Fruit fly (Drosophila melanogaster) whole organism, adult: ENCODE results near the gene CG9986.

Source experiments
- CG11617 ChIP-seq: fragments of 200-800 bp; sonication (Bioruptor generic); optimal IDR thresholded peaks from 2 replicates; lab custom pipeline; 2017; ENCODE audit warnings: mild to moderate bottlenecking, missing biosample characterization, missing genetic modification reagents, missing genetic modification characterization
- CG12768 ChIP-seq: fragments of 200-800 bp; sonication (Bioruptor generic); optimal IDR thresholded peaks from 2 replicates; lab custom pipeline; 2017; ENCODE audit warnings: missing biosample characterization, missing genetic modification characterization, mild to moderate bottlenecking, moderate library complexity, missing genetic modification reagents
- CG14711 ChIP-seq: fragments of 200-800 bp; sonication (Bioruptor generic); optimal IDR thresholded peaks from 2 replicates; lab custom pipeline; 2018; ENCODE audit warnings: missing biosample characterization, mild to moderate bottlenecking, missing genetic modification characterization, moderate library complexity
- CG1620 ChIP-seq: fragments of 200-800 bp; sonication (Bioruptor generic); optimal IDR thresholded peaks from 2 replicates; lab custom pipeline; 2016; ENCODE audit warnings: missing biosample characterization, missing genetic modification characterization
- CG33017 ChIP-seq: fragments of 200-800 bp; sonication (Bioruptor generic); optimal IDR thresholded peaks from 2 replicates; lab custom pipeline; 2018; ENCODE audit warnings: missing biosample characterization, mild to moderate bottlenecking, missing genetic modification characterization, moderate library complexity
- CG5204 ChIP-seq: fragments of 200-800 bp; sonication (Bioruptor generic); optimal IDR thresholded peaks from 2 replicates; lab custom pipeline; 2016; ENCODE audit warnings: missing biosample characterization, missing genetic modification characterization
- CG7045 ChIP-seq: fragments of 200-800 bp; sonication (Bioruptor generic); optimal IDR thresholded peaks from 2 replicates; lab custom pipeline; 2017; ENCODE audit warnings: missing biosample characterization, mild to moderate bottlenecking, missing genetic modification characterization
- CG7101 ChIP-seq: fragments of 200-800 bp; sonication (Bioruptor generic); optimal IDR thresholded peaks from 2 replicates; lab custom pipeline; 2018; ENCODE audit warnings: missing biosample characterization, mild to moderate bottlenecking, missing genetic modification characterization, moderate library complexity
- Clk ChIP-seq: fragments of 200-800 bp; sonication (Bioruptor generic); optimal IDR thresholded peaks from 2 replicates; lab custom pipeline; 2017; ENCODE audit warnings: missing biosample characterization, missing genetic modification characterization
- Crg-1 ChIP-seq: fragments of 200-800 bp; sonication (Bioruptor generic); optimal IDR thresholded peaks from 2 replicates; lab custom pipeline; 2016; ENCODE audit warnings: missing biosample characterization, missing genetic modification characterization
- Hr96 ChIP-seq: fragments of 200-800 bp; sonication (Bioruptor generic); optimal IDR thresholded peaks from 2 replicates; lab custom pipeline; 2016; ENCODE audit warnings: missing biosample characterization, missing genetic modification characterization
- Mnt ChIP-seq: fragments of 200-800 bp; sonication (Bioruptor generic); optimal IDR thresholded peaks from 2 replicates; lab custom pipeline; 2016; ENCODE audit warnings: missing biosample characterization, mild to moderate bottlenecking, missing genetic modification characterization
- bab1 ChIP-seq: fragments of 200-800 bp; sonication (Bioruptor generic); optimal IDR thresholded peaks from 3 replicates; lab custom pipeline; 2019; ENCODE audit warnings: missing biosample characterization, mild to moderate bottlenecking, missing genetic modification characterization, moderate library complexity
- cic ChIP-seq: fragments of 200-800 bp; sonication (Bioruptor generic); optimal IDR thresholded peaks from 2 replicates; lab custom pipeline; 2017; ENCODE audit warnings: missing biosample characterization, mild to moderate bottlenecking, missing genetic modification characterization, moderate library complexity
- cnc ChIP-seq, 2 experiments: fragments of >200 bp; optimal IDR thresholded peaks; 2 replicates each; lab custom pipeline; 2017
- kay ChIP-seq: fragments of 200-800 bp; sonication (Bioruptor generic); peaks from one replicate; lab custom pipeline; 2016; ENCODE audit warnings: missing biosample characterization, missing genetic modification characterization, borderline replicate concordance
- ovo ChIP-seq: fragments of 200-800 bp; sonication (Bioruptor generic); optimal IDR thresholded peaks from 2 replicates; lab custom pipeline; 2016; ENCODE audit warnings: missing biosample characterization, missing genetic modification characterization
- pad ChIP-seq: fragments of 200-800 bp; sonication (Bioruptor generic); optimal IDR thresholded peaks from 3 replicates; lab custom pipeline; 2017; ENCODE audit warnings: missing biosample characterization, missing genetic modification characterization, mild to moderate bottlenecking, moderate library complexity, missing genetic modification reagents
- tj ChIP-seq: fragments of 200-800 bp; sonication (Bioruptor generic); optimal IDR thresholded peaks from 3 replicates; lab custom pipeline; 2017; ENCODE audit warnings: missing biosample characterization, mild to moderate bottlenecking, missing genetic modification characterization, moderate library complexity
- toe ChIP-seq: fragments of 200-800 bp; sonication (Bioruptor generic); optimal IDR thresholded peaks from 2 replicates; lab custom pipeline; 2016; ENCODE audit warnings: missing biosample characterization, missing genetic modification characterization

CG9986 gene

DNA sequence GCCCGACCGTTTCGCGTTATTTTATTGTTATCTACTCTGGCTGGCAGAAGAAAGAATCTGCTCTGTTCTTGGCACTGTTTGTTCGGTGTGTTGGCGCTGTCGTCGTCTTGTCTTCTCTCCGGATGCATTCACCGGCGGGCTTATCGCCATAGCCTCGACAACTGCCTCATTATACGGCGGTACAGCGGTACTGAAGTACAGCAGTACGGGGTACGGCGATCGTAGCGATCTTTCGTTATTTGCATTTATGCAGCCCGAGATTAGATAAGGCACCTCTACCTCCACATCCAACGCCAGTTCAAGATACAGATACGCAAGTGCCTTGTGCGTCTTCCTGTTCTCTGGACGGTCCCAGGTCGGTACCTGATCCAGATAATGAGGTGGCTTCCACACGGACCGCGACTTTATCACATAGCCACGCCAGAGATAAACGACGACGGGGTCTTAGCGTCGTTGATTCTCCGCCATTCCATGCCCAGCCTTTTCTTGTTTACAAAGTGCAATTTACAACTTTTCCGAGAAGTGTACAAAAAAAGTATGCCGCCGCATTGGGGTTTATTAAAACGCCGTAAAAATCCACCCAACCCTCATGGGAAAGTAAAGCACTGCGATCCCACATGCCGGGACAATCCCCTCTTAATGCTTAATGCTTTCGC is 37.7 kb upstream of the CG9986 start:
- TF ChIP-seq CG12768 (GFP tag; lab: Kevin White, UChicago) (no peak), ovo (GFP tag; lab: Kevin White, UChicago) (no peak), tj (GFP tag; lab: Kevin White, UChicago) (no peak), Mnt (no peak), CG7045 (GFP tag; lab: Kevin White, UChicago) (peak; percentile 15), CG11617 (GFP tag; lab: Kevin White, UChicago) (no peak), pad (GFP tag; lab: Kevin White, UChicago) (no peak), Crg-1 (no peak), Hr96 (GFP tag; lab: Kevin White, UChicago) (peak; percentile 9), cic (GFP tag; lab: Kevin White, UChicago) (peak; percentile 40), kay (peak; percentile 68), bab1 (no peak)

DNA sequence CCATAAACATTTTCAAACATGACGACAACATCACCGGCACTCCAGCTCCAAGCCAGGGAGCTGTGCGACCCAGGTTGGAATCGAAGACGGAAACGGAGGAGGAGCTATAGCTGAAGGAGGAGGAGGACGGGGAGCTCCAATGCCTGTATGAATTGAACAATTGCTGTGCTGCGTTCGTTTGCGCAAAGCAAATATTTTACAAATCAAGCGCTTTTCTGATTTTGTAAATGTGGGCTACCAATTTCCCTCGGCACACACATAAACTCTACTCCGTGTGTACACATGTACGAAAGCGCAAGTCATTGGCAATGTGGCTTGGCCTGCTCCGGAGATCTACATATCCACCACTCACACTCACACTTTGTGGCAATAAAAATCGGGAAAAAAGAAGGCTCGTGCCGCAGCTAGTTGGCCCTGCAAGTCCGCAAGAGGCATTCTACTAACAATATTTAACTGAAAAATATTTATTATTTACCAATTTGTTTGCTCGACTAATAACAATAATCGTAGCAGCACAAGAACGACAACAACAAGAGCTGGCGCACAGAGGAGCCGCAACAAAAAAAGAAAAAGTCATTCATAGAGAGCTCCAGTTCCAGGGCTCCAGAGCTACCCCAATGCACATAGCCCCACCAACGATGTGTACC is 36.2 kb upstream of the CG9986 start:
- TF ChIP-seq Crg-1, result no peak
- TF ChIP-seq Clk (GFP tag; lab: Kevin White, UChicago), result no peak
- TF ChIP-seq CG5204 (GFP tag; lab: Kevin White, UChicago), result no peak

DNA sequence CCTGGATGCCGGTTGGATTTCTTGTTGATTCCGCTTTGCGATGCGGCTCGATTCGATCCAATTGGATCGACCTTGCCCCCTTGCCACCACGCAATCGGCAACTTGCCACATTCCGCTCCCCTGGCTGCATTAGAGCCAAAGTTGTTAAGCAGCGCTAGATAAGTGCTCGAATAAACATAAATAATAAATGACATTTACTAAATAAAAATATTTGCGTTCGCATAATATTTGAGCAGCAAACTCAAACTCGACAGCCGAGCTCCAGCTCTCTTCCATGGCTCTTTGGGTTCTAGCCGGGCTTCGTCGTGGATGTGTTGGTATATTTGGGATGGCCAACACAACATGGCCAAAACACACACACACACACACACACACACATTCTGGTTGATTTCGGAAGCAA is 35.1 kb upstream of the CG9986 start:
- TF ChIP-seq kay, result no peak
- no peak for TF ChIP-seq CG33017 (tag; lab: Kevin White, UChicago)
- TF ChIP-seq cic (GFP tag; lab: Kevin White, UChicago), result no peak
- no peak for TF ChIP-seq cnc (optimal IDR thresholded peaks at IDR 0.05; lab: Kevin White, UChicago)
- no peak for TF ChIP-seq bab1
- no peak for TF ChIP-seq CG11617 (GFP tag; lab: Kevin White, UChicago)
- TF ChIP-seq toe (GFP tag; lab: Kevin White, UChicago), result no peak
- no peak for TF ChIP-seq tj (GFP tag; lab: Kevin White, UChicago)

DNA sequence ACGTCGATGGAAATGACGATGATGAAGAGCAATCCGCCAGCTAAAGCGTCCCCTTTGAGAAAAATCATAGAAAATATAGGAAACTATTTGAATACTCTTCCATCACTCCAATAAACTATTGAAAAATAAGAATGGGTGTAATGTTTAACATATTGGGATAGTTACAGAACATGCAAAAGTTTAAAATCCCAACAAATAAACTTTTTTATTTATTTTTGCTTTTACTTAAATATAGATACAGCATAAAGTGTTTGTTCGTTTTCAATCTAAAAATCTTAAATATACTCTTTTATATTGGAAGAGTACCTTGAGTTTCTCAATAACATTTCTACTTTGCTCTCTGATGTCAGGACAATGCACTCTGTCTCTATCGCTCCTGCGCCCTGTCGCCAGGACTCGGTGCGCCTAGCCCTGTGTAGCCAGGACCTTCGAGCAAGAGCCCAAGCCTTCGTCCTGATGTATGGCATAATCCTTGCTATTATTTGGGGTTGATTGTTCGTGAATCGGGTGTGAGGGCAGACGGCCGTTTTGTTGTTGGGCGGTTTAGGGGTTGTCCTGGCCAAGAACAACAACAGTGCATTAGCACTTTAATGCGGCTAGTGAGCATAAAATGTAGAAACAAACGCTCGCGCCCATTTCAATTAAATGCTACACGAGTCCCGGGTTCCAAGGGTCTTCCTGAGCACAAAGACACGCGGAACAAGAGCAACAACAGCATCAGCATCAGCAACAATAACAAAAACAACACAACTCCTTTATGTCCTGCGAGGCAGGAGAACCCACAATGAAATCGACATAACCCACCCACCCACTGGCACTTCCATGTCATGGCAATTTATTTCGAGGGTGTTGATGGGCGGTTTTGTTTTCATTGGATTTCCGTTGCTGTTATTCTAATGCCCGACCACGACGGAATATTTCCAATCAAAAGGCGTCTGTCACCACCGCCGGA is 32.9 kb upstream of the CG9986 start:
- TF ChIP-seq CG7101, result no peak
- TF ChIP-seq tj (GFP tag; lab: Kevin White, UChicago), result no peak
- no peak for TF ChIP-seq Hr96 (GFP tag; lab: Kevin White, UChicago)
- no peak for TF ChIP-seq pad (GFP tag; lab: Kevin White, UChicago)
- no peak for TF ChIP-seq Crg-1
- TF ChIP-seq CG14711 (tag; lab: Kevin White, UChicago), result no peak
- TF ChIP-seq CG33017 (tag; lab: Kevin White, UChicago), result no peak
- TF ChIP-seq toe (GFP tag; lab: Kevin White, UChicago), result no peak
- no peak for TF ChIP-seq CG1620 (GFP tag; lab: Kevin White, UChicago)
- no peak for TF ChIP-seq CG5204 (GFP tag; lab: Kevin White, UChicago)
- TF ChIP-seq CG12768 (GFP tag; lab: Kevin White, UChicago), result no peak
- no peak for TF ChIP-seq Mnt

DNA sequence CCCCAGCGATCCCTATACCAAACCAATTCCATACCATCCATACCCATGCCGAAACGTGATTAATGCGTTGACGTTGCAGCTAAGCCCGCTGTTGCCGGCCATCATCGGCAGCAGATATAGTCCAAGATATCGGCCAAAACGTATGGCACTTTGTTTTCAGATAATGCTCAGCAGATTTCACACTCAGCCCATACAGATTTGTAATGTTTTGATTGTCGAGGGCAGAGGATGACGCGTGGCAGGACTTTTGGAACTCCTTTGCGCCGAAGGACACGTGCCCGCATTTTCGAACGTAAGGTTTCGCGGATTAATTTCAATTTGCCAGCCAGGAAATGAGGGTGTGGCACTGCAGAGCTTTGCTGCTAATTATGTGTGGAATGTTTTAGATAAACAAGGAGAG is 29.0 kb upstream of the CG9986 start:
- TF ChIP-seq CG1620 (GFP tag; lab: Kevin White, UChicago), result no peak
- TF ChIP-seq CG12768 (GFP tag; lab: Kevin White, UChicago), result no peak
- TF ChIP-seq bab1, result no peak
- no peak for TF ChIP-seq CG33017 (tag; lab: Kevin White, UChicago)

DNA sequence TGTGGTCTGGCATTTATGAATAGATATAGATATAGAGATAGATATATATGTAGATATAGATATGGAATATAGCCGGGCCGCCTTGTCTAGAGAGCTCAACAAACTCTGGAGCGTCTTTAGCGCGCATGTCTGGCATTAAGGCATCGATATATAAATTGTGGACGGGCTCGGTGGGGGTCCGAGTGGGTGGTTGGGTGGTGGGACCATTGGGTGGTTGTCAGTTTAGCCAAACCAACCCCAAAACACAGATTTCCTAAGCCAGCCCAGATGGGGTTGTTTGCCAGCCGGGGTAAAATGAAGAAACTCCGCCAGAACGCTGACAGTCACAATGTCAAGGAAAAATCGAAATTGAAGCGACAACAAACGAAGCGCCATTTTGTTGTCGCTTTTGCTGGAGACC is 26.4 kb upstream of the CG9986 start:
- TF ChIP-seq pad (GFP tag; lab: Kevin White, UChicago), result no peak
- no peak for TF ChIP-seq CG12768 (GFP tag; lab: Kevin White, UChicago)
- TF ChIP-seq CG11617 (GFP tag; lab: Kevin White, UChicago), result no peak
- no peak for TF ChIP-seq cic (GFP tag; lab: Kevin White, UChicago)
- TF ChIP-seq Mnt, result no peak

DNA sequence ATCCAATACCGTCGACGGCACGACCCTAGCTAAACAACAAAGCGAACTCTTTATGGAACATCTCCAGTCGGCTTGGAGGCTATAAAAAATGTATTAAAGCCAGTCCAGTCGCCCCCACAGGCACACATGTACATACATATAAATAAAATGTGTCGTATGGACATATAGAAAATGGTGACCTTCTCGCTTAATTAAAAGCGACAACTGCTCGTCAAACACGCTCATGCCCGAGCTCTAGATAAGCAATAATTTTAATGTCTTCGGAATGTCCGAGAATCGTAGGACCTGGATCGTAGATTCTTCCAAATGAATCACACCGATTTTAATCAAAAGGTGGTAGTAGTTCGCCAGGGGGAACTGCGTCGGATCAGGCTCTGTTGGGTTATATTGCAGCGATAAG is 25.9 kb upstream of the CG9986 start:
- TF ChIP-seq cnc (optimal IDR thresholded peaks at IDR 0.05; lab: Kevin White, UChicago) (no peak), bab1 (no peak), toe (GFP tag; lab: Kevin White, UChicago) (no peak), cic (GFP tag; lab: Kevin White, UChicago) (no peak), kay (peak; percentile 68), Hr96 (GFP tag; lab: Kevin White, UChicago) (no peak), CG7045 (GFP tag; lab: Kevin White, UChicago) (no peak)
